Worm (Caenorhabditis elegans): ENCODE measurements around the gene tbx-41.

tbx-41 gene

ce11 chrX:1847685-1848084 is 17.4 kb upstream of the tbx-41 start:
- TF ChIP-seq skn-1 (tag; optimal IDR thresholded peaks at IDR 0.05), result no peak
- TF ChIP-seq ztf-11 (tag; optimal IDR thresholded peaks at IDR 0.05), result no peak
- TF ChIP-seq nhr-237 (tag; optimal IDR thresholded peaks at IDR 0.05), result no peak
- no peak for TF ChIP-seq blmp-1 (tag; optimal IDR thresholded peaks at IDR 0.05; ENCODE audit: insufficient read depth)
- TF ChIP-seq ceh-16 (tag; optimal IDR thresholded peaks at IDR 0.05), result no peak
- no peak for TF ChIP-seq egl-27 (tag; optimal IDR thresholded peaks at IDR 0.05)
- no peak for TF ChIP-seq unc-55 (GFP tag; optimal IDR thresholded peaks at IDR 0.05)
- TF ChIP-seq lin-39 (tag; optimal IDR thresholded peaks at IDR 0.05), result no peak
- TF ChIP-seq ceh-82 (tag; optimal IDR thresholded peaks at IDR 0.05), result no peak
- no peak for TF ChIP-seq peb-1 (tag; optimal IDR thresholded peaks at IDR 0.05)
- no peak for TF ChIP-seq zag-1 (tag; optimal IDR thresholded peaks at IDR 0.05)
- TF ChIP-seq nhr-129 (tag; optimal IDR thresholded peaks at IDR 0.05), result no peak
- no peak for TF ChIP-seq elt-3 (tag; optimal IDR thresholded peaks at IDR 0.05)
- TF ChIP-seq ztf-1 (GFP tag; conservative IDR thresholded peaks at IDR 0.05), result no peak
- TF ChIP-seq sem-4 (tag; optimal IDR thresholded peaks at IDR 0.05), result no peak
- no peak for TF ChIP-seq nhr-10 (tag; optimal IDR thresholded peaks at IDR 0.05)
- no peak for TF ChIP-seq mab-5 (tag; optimal IDR thresholded peaks at IDR 0.05)
- no peak for TF ChIP-seq nhr-23 (tag; optimal IDR thresholded peaks at IDR 0.05)

- TF ChIP-seq dmd-4 (tag; optimal IDR thresholded peaks at IDR 0.05) (no peak), Y55F3AM.14 (GFP tag; optimal IDR thresholded peaks at IDR 0.05) (no peak), sma-3 (GFP tag; optimal IDR thresholded peaks at IDR 0.05) (no peak), nhr-11 (tag; optimal IDR thresholded peaks at IDR 0.05) (no peak), ztf-4 (tag; optimal IDR thresholded peaks at IDR 0.05) (no peak), unc-39 (tag; optimal IDR thresholded peaks at IDR 0.05) (no peak)
Measured at ce11 chrX:1848575-1848974, 16.5 kb upstream of the tbx-41 start, which contains the start of gene ceh-41. TSS of gene ceh-41 (minus strand) at chrX:1848675.

- TF ChIP-seq ztf-1 (GFP tag; conservative IDR thresholded peaks at IDR 0.05) (0 out of 2 replicates have a peak, but pooled peaks have one; percentile 57), lsy-2 (tag; optimal IDR thresholded peaks at IDR 0.05) (no peak)
Measured at ce11 chrX:1850525-1850924, 14.5 kb upstream of the tbx-41 start.

DNA sequence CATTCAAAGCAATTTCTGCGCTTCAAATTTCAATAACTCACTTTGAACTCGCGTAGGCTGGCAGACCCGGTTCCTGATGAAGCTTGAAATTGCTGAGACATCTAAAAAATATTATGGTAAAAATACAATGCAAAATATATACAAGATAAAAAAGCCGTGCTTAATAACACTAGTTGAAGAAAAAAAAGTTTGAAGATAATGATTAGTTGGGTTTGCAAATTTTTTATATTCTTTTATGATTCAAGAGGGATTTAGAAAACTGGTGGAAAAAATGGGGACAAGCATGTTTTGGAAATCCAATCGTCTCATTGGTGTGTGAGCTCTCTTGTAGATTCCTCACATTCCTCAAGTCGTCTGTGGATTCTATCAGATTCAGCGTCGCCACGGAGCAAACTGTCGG is 12.4 kb upstream of the tbx-41 start, which contains the start of gene ceh-21:
Gene ceh-21, minus strand, starts transcription at position 101 of the 400 bp plus-strand sequence.
- TF ChIP-seq ztf-4 (tag; optimal IDR thresholded peaks at IDR 0.05) (no peak), nhr-21 (tag; optimal IDR thresholded peaks at IDR 0.05) (no peak), F13H6.1 (tag; optimal IDR thresholded peaks at IDR 0.05) (no peak), gmeb-1 (tag; optimal IDR thresholded peaks at IDR 0.05) (no peak), peb-1 (tag; optimal IDR thresholded peaks at IDR 0.05) (no peak), elt-1 (tag; optimal IDR thresholded peaks at IDR 0.05) (no peak), lin-11 (tag; optimal IDR thresholded peaks at IDR 0.05) (no peak), skn-1 (tag; optimal IDR thresholded peaks at IDR 0.05) (no peak), alr-1 (tag; optimal IDR thresholded peaks at IDR 0.05) (no peak), unc-55 (GFP tag; optimal IDR thresholded peaks at IDR 0.05) (no peak), lin-39 (tag; optimal IDR thresholded peaks at IDR 0.05) (no peak)

DNA sequence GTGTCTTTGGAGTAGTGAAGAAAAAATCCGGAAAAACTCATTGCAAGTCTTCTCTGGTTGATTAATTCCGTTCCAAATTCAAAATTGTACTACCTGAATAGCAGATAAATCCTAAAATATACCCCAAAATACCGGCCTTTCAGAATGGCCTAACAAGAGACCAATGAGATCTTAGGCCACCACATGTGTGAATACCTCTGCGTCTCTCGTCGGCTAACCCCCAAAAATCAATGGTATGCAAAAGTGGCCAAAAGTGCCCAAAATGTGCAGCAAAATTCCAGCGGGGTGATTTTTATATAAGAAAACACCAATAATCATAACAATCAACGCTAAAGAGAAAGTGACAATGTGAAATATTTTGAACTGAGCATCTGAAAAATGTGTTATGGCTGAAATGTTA is 11.4 kb upstream of the tbx-41 start, which contains the start of gene T26C11.9:
Gene T26C11.9, minus strand, starts transcription at position 254 of the 400 bp plus-strand sequence.
- TF ChIP-seq C34F6.9 (tag; optimal IDR thresholded peaks at IDR 0.05) (peak; percentile 56), alr-1 (tag; optimal IDR thresholded peaks at IDR 0.05) (no peak), lsy-2 (tag; optimal IDR thresholded peaks at IDR 0.05) (peak in 1 of 2 experiments; percentile 46), Y55F3AM.14 (GFP tag; optimal IDR thresholded peaks at IDR 0.05) (no peak), nhr-23 (tag; optimal IDR thresholded peaks at IDR 0.05) (no peak), ztf-11 (tag; optimal IDR thresholded peaks at IDR 0.05) (no peak), aly-2 (tag; optimal IDR thresholded peaks at IDR 0.05) (no peak), nhr-21 (tag; optimal IDR thresholded peaks at IDR 0.05) (no peak), nhr-12 (tag; optimal IDR thresholded peaks at IDR 0.05) (no peak), gmeb-1 (tag; optimal IDR thresholded peaks at IDR 0.05) (peak; percentile 26), sma-9 (GFP tag; optimal IDR thresholded peaks at IDR 0.05) (no peak), sma-9 (tag; optimal IDR thresholded peaks at IDR 0.05) (no peak), mbf-1 (tag; optimal IDR thresholded peaks at IDR 0.05) (no peak), nhr-129 (tag; optimal IDR thresholded peaks at IDR 0.05) (peak; percentile 37), ztf-1 (GFP tag; conservative IDR thresholded peaks at IDR 0.05) (no peak), peb-1 (tag; optimal IDR thresholded peaks at IDR 0.05) (no peak), elt-3 (tag; optimal IDR thresholded peaks at IDR 0.05) (no peak), skn-1 (tag; optimal IDR thresholded peaks at IDR 0.05) (no peak), egl-27 (tag; optimal IDR thresholded peaks at IDR 0.05) (no peak), ama-1 (optimal IDR thresholded peaks at IDR 0.05) (no peak), R02D3.7 (tag; optimal IDR thresholded peaks at IDR 0.05) (no peak), unc-62 (GFP tag; optimal IDR thresholded peaks at IDR 0.05) (no peak), nhr-10 (tag; optimal IDR thresholded peaks at IDR 0.05) (no peak), ceh-16 (tag; optimal IDR thresholded peaks at IDR 0.05) (no peak), unc-39 (tag; optimal IDR thresholded peaks at IDR 0.05) (no peak), mdl-1 (tag; optimal IDR thresholded peaks at IDR 0.05) (no peak), snpc-4 (tag; optimal IDR thresholded peaks at IDR 0.05) (no peak), crh-2 (tag; optimal IDR thresholded peaks at IDR 0.05) (peak; percentile 25), ztf-4 (tag; optimal IDR thresholded peaks at IDR 0.05) (no peak), nhr-237 (tag; optimal IDR thresholded peaks at IDR 0.05) (no peak), lin-39 (tag; optimal IDR thresholded peaks at IDR 0.05) (no peak), unc-55 (GFP tag; optimal IDR thresholded peaks at IDR 0.05) (peak; percentile 61), blmp-1 (tag; optimal IDR thresholded peaks at IDR 0.05; ENCODE audit: insufficient read depth) (peak; percentile 22), sma-3 (GFP tag; optimal IDR thresholded peaks at IDR 0.05) (no peak)
